Fruit fly (Drosophila melanogaster) whole organism, embryonic: ENCODE measurements around the gene Tsp97E.
A peak's percentile ranks its signal among the peaks of the same experiment; 100 is the strongest.

ENCODE experiments used
- Bgb ChIP-seq: fragments of 200-800 bp; sonication (Bioruptor generic); IDR thresholded peaks from 2 replicates; pipeline ENCODE4 v1.3.6; 2022; ENCODE audit warnings: missing biosample characterization, missing genetic modification characterization; ENCODE audit not compliant: partially characterized antibody
- CG1024 ChIP-seq: fragments of 200-800 bp; sonication (Bioruptor generic); IDR thresholded peaks from 2 replicates; pipeline ENCODE4 v1.3.6; 2022; ENCODE audit warnings: missing biosample characterization, missing genetic modification characterization
- CG10654 ChIP-seq: fragments of 200-800 bp; sonication (Bioruptor generic); optimal IDR thresholded peaks from 2 replicates; lab custom pipeline; 2016; ENCODE audit warnings: missing biosample characterization, missing genetic modification characterization
- CG11456 ChIP-seq: fragments of 200-800 bp; sonication (Bioruptor generic); IDR thresholded peaks from 3 replicates; pipeline ENCODE4 v1.3.6; 2022; ENCODE audit warnings: missing biosample characterization, missing genetic modification characterization
- CG11560 ChIP-seq: fragments of 200-800 bp; sonication (Bioruptor generic); IDR thresholded peaks from 3 replicates; pipeline ENCODE4 v1.3.6; 2022; ENCODE audit warnings: missing biosample characterization, missing genetic modification characterization
- CG11723 ChIP-seq: fragments of 200-800 bp; sonication (Bioruptor generic); optimal IDR thresholded peaks from 2 replicates; lab custom pipeline; 2017; ENCODE audit warnings: missing biosample characterization, mild to moderate bottlenecking, missing genetic modification characterization
- CG12104 ChIP-seq: fragments of 200-800 bp; sonication (Bioruptor generic); optimal IDR thresholded peaks from 3 replicates; lab custom pipeline; 2016; ENCODE audit warnings: missing biosample characterization, missing genetic modification characterization
- CG13287 ChIP-seq: fragments of 200-800 bp; sonication (Bioruptor generic); IDR thresholded peaks from 2 replicates; pipeline ENCODE4 v1.3.6; 2022; ENCODE audit warnings: missing biosample characterization, missing genetic modification characterization; ENCODE audit not compliant: partially characterized antibody
- CG14710 ChIP-seq: fragments of 200-800 bp; sonication (Bioruptor generic); optimal IDR thresholded peaks from 3 replicates; lab custom pipeline; 2019; ENCODE audit warnings: missing biosample characterization, mild to moderate bottlenecking, missing genetic modification characterization, moderate library complexity
- CG14860 ChIP-seq: fragments of 200-800 bp; sonication (Bioruptor generic); IDR thresholded peaks from 3 replicates; pipeline ENCODE4 v1.3.6; 2022; ENCODE audit warnings: missing biosample characterization, missing genetic modification characterization; ENCODE audit not compliant: partially characterized antibody
- CG15514 ChIP-seq: fragments of 200-800 bp; sonication (Bioruptor generic); optimal IDR thresholded peaks from 3 replicates; lab custom pipeline; 2017; ENCODE audit warnings: missing biosample characterization, missing genetic modification characterization, mild to moderate bottlenecking, moderate library complexity, missing genetic modification reagents
- CG1603 ChIP-seq: fragments of 200-800 bp; sonication (Bioruptor generic); optimal IDR thresholded peaks from 2 replicates; lab custom pipeline; 2019; ENCODE audit warnings: missing biosample characterization, mild to moderate bottlenecking, missing genetic modification characterization, moderate library complexity
- CG17612 ChIP-seq: fragments of 200-800 bp; sonication (Bioruptor generic); IDR thresholded peaks from 2 replicates; pipeline ENCODE4 v1.3.6; 2022; ENCODE audit warnings: missing biosample characterization, missing genetic modification characterization
- CG18476 ChIP-seq: fragments of 200-800 bp; sonication (Bioruptor generic); optimal IDR thresholded peaks from 2 replicates; lab custom pipeline; 2016; ENCODE audit warnings: missing biosample characterization, mild to moderate bottlenecking, missing genetic modification characterization
- CG2129 ChIP-seq: fragments of 200-800 bp; sonication (Bioruptor generic); IDR thresholded peaks from 2 replicates; pipeline ENCODE4 v1.3.6; 2022; ENCODE audit warnings: missing biosample characterization, missing genetic modification characterization; ENCODE audit not compliant: partially characterized antibody
- CG2712 ChIP-seq: fragments of 200-800 bp; optimal IDR thresholded peaks from 3 replicates; lab custom pipeline; 2019; ENCODE audit warnings: missing biosample characterization, mild to moderate bottlenecking, missing genetic modification characterization, moderate library complexity
- CG3163 ChIP-seq: fragments of 200-800 bp; sonication (Bioruptor generic); optimal IDR thresholded peaks from 3 replicates; lab custom pipeline; 2016; ENCODE audit warnings: missing biosample characterization, missing genetic modification characterization
- CG3726 ChIP-seq: fragments of 200-800 bp; sonication (Bioruptor generic); IDR thresholded peaks from 3 replicates; pipeline ENCODE4, ENCODE4 v1.3.6; 2022; ENCODE audit warnings: missing biosample characterization, missing genetic modification characterization
- CG3995 ChIP-seq: fragments of 200-800 bp; sonication (Bioruptor generic); optimal IDR thresholded peaks from 3 replicates; lab custom pipeline; 2016; ENCODE audit warnings: missing biosample characterization, missing genetic modification characterization
- CG4404 ChIP-seq: fragments of 200-800 bp; sonication (Bioruptor generic); IDR thresholded peaks from 2 replicates; pipeline ENCODE4 v1.3.6; 2022; ENCODE audit warnings: missing biosample characterization, missing genetic modification characterization
- CG9215 ChIP-seq: fragments of 200-800 bp; sonication (Bioruptor generic); IDR thresholded peaks from 2 replicates; pipeline ENCODE4 v1.3.6; 2022; ENCODE audit warnings: missing biosample characterization, missing genetic modification characterization
- CG9727 ChIP-seq: fragments of 200-800 bp; sonication (Bioruptor generic); optimal IDR thresholded peaks from 3 replicates; lab custom pipeline; 2017; ENCODE audit warnings: missing biosample characterization, mild to moderate bottlenecking, missing genetic modification characterization
- CG9876 ChIP-seq: fragments of 200-800 bp; sonication (Bioruptor generic); optimal IDR thresholded peaks from 2 replicates; lab custom pipeline; 2016; ENCODE audit warnings: missing biosample characterization, missing genetic modification characterization
- Dip3 ChIP-seq: fragments of 200-800 bp; sonication (Bioruptor generic); optimal IDR thresholded peaks from 3 replicates; lab custom pipeline; 2016; ENCODE audit warnings: missing biosample characterization, missing genetic modification characterization
- Doc2 ChIP-seq: fragments of 200-800 bp; sonication (Bioruptor generic); IDR thresholded peaks from 2 replicates; pipeline ENCODE4 v1.3.6; 2022; ENCODE audit warnings: missing biosample characterization, missing genetic modification characterization
- Ets97D ChIP-seq: fragments of 200-800 bp; sonication (Bioruptor generic); optimal IDR thresholded peaks from 3 replicates; lab custom pipeline; 2016; ENCODE audit warnings: missing biosample characterization, missing genetic modification characterization
- Jarid2 ChIP-seq: fragments of 200-800 bp; sonication (Bioruptor generic); optimal IDR thresholded peaks from 3 replicates; lab custom pipeline; 2017; ENCODE audit warnings: mild to moderate bottlenecking, missing biosample characterization, missing genetic modification reagents, missing genetic modification characterization
- Kr ChIP-seq: fragments of 200-800 bp; sonication (Bioruptor generic); optimal IDR thresholded peaks from 2 replicates; lab custom pipeline; 2017; ENCODE audit warnings: missing biosample characterization, mild to moderate bottlenecking, missing genetic modification characterization
- NC2β ChIP-seq: fragments of 200-800 bp; sonication (Bioruptor generic); optimal IDR thresholded peaks from 2 replicates; lab custom pipeline; 2016; ENCODE audit warnings: missing biosample characterization, missing genetic modification characterization
- Neu2 ChIP-seq: fragments of 200-800 bp; sonication (Bioruptor generic); optimal IDR thresholded peaks from 3 replicates; lab custom pipeline; 2016; ENCODE audit warnings: missing biosample characterization, missing genetic modification characterization, borderline replicate concordance
- Nf-YB ChIP-seq: fragments of 200-800 bp; sonication (Bioruptor generic); optimal IDR thresholded peaks from 3 replicates; lab custom pipeline; 2019; ENCODE audit warnings: missing biosample characterization, mild to moderate bottlenecking, missing genetic modification characterization, moderate library complexity
- Oli ChIP-seq: fragments of 200-800 bp; sonication (Bioruptor generic); optimal IDR thresholded peaks from 2 replicates; lab custom pipeline; 2018; ENCODE audit warnings: missing biosample characterization, mild to moderate bottlenecking, missing genetic modification characterization, moderate library complexity
- Opbp ChIP-seq: fragments of 200-800 bp; sonication (Bioruptor generic); IDR thresholded peaks from 3 replicates; pipeline ENCODE4 v1.3.6; 2022; ENCODE audit warnings: missing biosample characterization, missing genetic modification characterization; ENCODE audit not compliant: partially characterized antibody
- PHDP ChIP-seq: fragments of 200-800 bp; sonication (Bioruptor generic); optimal IDR thresholded peaks from 3 replicates; lab custom pipeline; 2018; ENCODE audit warnings: missing biosample characterization, mild to moderate bottlenecking, missing genetic modification characterization, moderate library complexity
- Xbp1 ChIP-seq: fragments of 200-800 bp; sonication (Bioruptor generic); optimal IDR thresholded peaks from 3 replicates; lab custom pipeline; 2016; ENCODE audit warnings: missing biosample characterization, mild to moderate bottlenecking, missing genetic modification characterization
- ap ChIP-seq: fragments of 200-800 bp; sonication (Bioruptor generic); IDR thresholded peaks from 2 replicates; pipeline ENCODE4 v1.3.6; 2022; ENCODE audit warnings: missing biosample characterization, missing genetic modification characterization
- ash1 ChIP-seq: fragments of 200-800 bp; sonication (Bioruptor generic); optimal IDR thresholded peaks from 2 replicates; lab custom pipeline; 2018; ENCODE audit warnings: missing biosample characterization, mild to moderate bottlenecking, missing genetic modification characterization
- btn ChIP-seq: fragments of 200-800 bp; sonication (Bioruptor generic); optimal IDR thresholded peaks from 2 replicates; lab custom pipeline; 2016; ENCODE audit warnings: missing biosample characterization, missing genetic modification characterization
- dan ChIP-seq: fragments of 200-800 bp; sonication (Bioruptor generic); IDR thresholded peaks from 2 replicates; pipeline ENCODE4 v1.3.6; 2022; ENCODE audit warnings: missing biosample characterization, missing genetic modification characterization
- dmrt99B ChIP-seq: fragments of 200-800 bp; sonication (Bioruptor generic); optimal IDR thresholded peaks from 2 replicates; lab custom pipeline; 2018; ENCODE audit warnings: missing biosample characterization, mild to moderate bottlenecking, missing genetic modification characterization, moderate library complexity
- exex ChIP-seq: fragments of 200-800 bp; sonication (Bioruptor generic); optimal IDR thresholded peaks from 4 replicates; lab custom pipeline; 2018; ENCODE audit warnings: missing biosample characterization, mild to moderate bottlenecking, missing genetic modification characterization, moderate library complexity
- fd96Cb ChIP-seq: fragments of 200-800 bp; sonication (Bioruptor generic); optimal IDR thresholded peaks from 2 replicates; lab custom pipeline; 2018; ENCODE audit warnings: missing biosample characterization, mild to moderate bottlenecking, missing genetic modification characterization, moderate library complexity
- gt ChIP-seq: fragments of 200-800 bp; sonication (Bioruptor generic); IDR thresholded peaks from 2 replicates; pipeline ENCODE4 v1.3.6; 2022; ENCODE audit warnings: missing biosample characterization, missing genetic modification characterization
- h ChIP-seq: fragments of >200 bp; optimal IDR thresholded peaks from 2 replicates; lab custom pipeline; 2017
- ham ChIP-seq: fragments of 200-800 bp; sonication (Bioruptor generic); IDR thresholded peaks from 2 replicates; pipeline ENCODE4 v1.3.6; 2022; ENCODE audit warnings: missing biosample characterization, missing genetic modification characterization
- oc ChIP-seq: fragments of 200-800 bp; sonication (Bioruptor generic); optimal IDR thresholded peaks from 2 replicates; lab custom pipeline; 2018; ENCODE audit warnings: missing biosample characterization, mild to moderate bottlenecking, missing genetic modification characterization, moderate library complexity
- row ChIP-seq: fragments of 200-800 bp; sonication (Bioruptor generic); IDR thresholded peaks from 3 replicates; pipeline ENCODE4 v1.3.6; 2022; ENCODE audit warnings: missing biosample characterization, missing genetic modification characterization
- schlank ChIP-seq: fragments of 200-800 bp; sonication (Bioruptor generic); optimal IDR thresholded peaks from 2 replicates; lab custom pipeline; 2018; ENCODE audit warnings: missing biosample characterization, mild to moderate bottlenecking, missing genetic modification characterization
- slbo ChIP-seq: fragments of 200-800 bp; sonication (Bioruptor generic); IDR thresholded peaks from 2 replicates; pipeline ENCODE4 v1.3.6; 2022; ENCODE audit warnings: missing biosample characterization, missing genetic modification characterization
- so ChIP-seq: fragments of 200-800 bp; sonication (Bioruptor generic); IDR thresholded peaks from 3 replicates; pipeline ENCODE4 v1.3.6; 2022; ENCODE audit warnings: missing biosample characterization, missing genetic modification characterization

Gene Tsp97E

dm6 chr3R:26967587-26968312 lies 3.1 kb upstream of the Tsp97E start (continued):
- TF ChIP-seq PHDP (tag; lab: Kevin White, UChicago), result peak; percentile 13
- TF ChIP-seq slbo (GFP tag; lab: Robert Waterston, UW), result no peak; the same call in none of the 2 replicates
- no peak for TF ChIP-seq btn
- TF ChIP-seq oc (tag; lab: Kevin White, UChicago), result no peak
- peak; percentile 43 for TF ChIP-seq dmrt99B (tag; lab: Kevin White, UChicago)
- no peak for TF ChIP-seq schlank (tag; lab: Kevin White, UChicago)
- TF ChIP-seq ap (GFP tag; lab: Robert Waterston, UW), result no peak
- peak; percentile 70 for TF ChIP-seq row (GFP tag; lab: Robert Waterston, UW)
- TF ChIP-seq Dip3, result no peak
- TF ChIP-seq CG17612 (GFP tag; lab: Robert Waterston, UW), result no peak
- TF ChIP-seq CG11560 (tag; lab: Robert Waterston, UW), result no peak
- peak; percentile 31 for TF ChIP-seq Oli (tag; lab: Kevin White, UChicago)
- TF ChIP-seq CG2129 (GFP tag; lab: Robert Waterston, UW), result no peak
- TF ChIP-seq Kr (GFP tag; lab: Kevin White, UChicago), result no peak
- TF ChIP-seq CG13287 (GFP tag; lab: Robert Waterston, UW), result no peak
- no peak for TF ChIP-seq Doc2 (GFP tag; lab: Robert Waterston, UW)
- TF ChIP-seq ham (GFP tag; lab: Robert Waterston, UW), result no peak
- TF ChIP-seq CG4404 (GFP tag; lab: Robert Waterston, UW), result no peak; the same call in 1 of the 2 replicates
- peak; percentile 18 for TF ChIP-seq Xbp1 (GFP tag; lab: Kevin White, UChicago)
- no peak for TF ChIP-seq Ets97D (GFP tag; lab: Kevin White, UChicago)
- no peak for TF ChIP-seq CG14710 (tag; lab: Kevin White, UChicago)
- TF ChIP-seq h (lab: Kevin White, UChicago), result no peak
- no peak for TF ChIP-seq NC2β (GFP tag; lab: Kevin White, UChicago)
- TF ChIP-seq CG1603 (tag; lab: Kevin White, UChicago), result peak; percentile 2
- no peak for TF ChIP-seq CG14860 (GFP tag; lab: Robert Waterston, UW)
- TF ChIP-seq CG3726 (GFP tag; lab: Robert Waterston, UW), result 0 out of 3 replicates have a peak, but pooled peaks have one; percentile 24
- peak; percentile 34; the same call in 1 of the 3 replicates for TF ChIP-seq CG11456 (GFP tag; lab: Robert Waterston, UW)
- TF ChIP-seq Jarid2 (GFP tag; lab: Kevin White, UChicago), result no peak
- no peak for TF ChIP-seq CG9876
- no peak for TF ChIP-seq Opbp (GFP tag; lab: Robert Waterston, UW)
- no peak for TF ChIP-seq dan (GFP tag; lab: Robert Waterston, UW)
- TF ChIP-seq so (GFP tag; lab: Robert Waterston, UW), result 0 out of 3 replicates have a peak, but pooled peaks have one; percentile 20
- TF ChIP-seq exex (tag; lab: Kevin White, UChicago), result no peak
- no peak for TF ChIP-seq gt (GFP tag; lab: Robert Waterston, UW)
- TF ChIP-seq CG12104, result peak; percentile 14
- TF ChIP-seq Bgb, result no peak
- TF ChIP-seq CG9727 (GFP tag; lab: Kevin White, UChicago), result no peak
- TF ChIP-seq fd96Cb, result no peak
- TF ChIP-seq Nf-YB (GFP tag; lab: Kevin White, UChicago), result no peak
- no peak for TF ChIP-seq CG3995 (GFP tag; lab: Kevin White, UChicago)
- TF ChIP-seq CG9215 (GFP tag; lab: Robert Waterston, UW), result no peak
- no peak for TF ChIP-seq CG11723 (GFP tag; lab: Kevin White, UChicago)
- TF ChIP-seq CG10654, result no peak
- TF ChIP-seq CG3163, result no peak
- no peak for TF ChIP-seq CG1024 (GFP tag; lab: Robert Waterston, UW)
- no peak for TF ChIP-seq CG15514 (GFP tag; lab: Kevin White, UChicago)
- no peak for TF ChIP-seq CG18476 (GFP tag; lab: Kevin White, UChicago)
- TF ChIP-seq Neu2 (GFP tag; lab: Kevin White, UChicago), result no peak
- TF ChIP-seq ash1 (GFP tag; lab: Kevin White, UChicago), result no peak
- peak; percentile 16 for TF ChIP-seq CG2712 (tag; lab: Kevin White, UChicago)
